Fruit fly (Drosophila melanogaster) Kc167 (cell line): ENCODE measurements around the gene CG13775.

Source experiments
- Myc ChIP-seq: fragments of >200 bp; optimal IDR thresholded peaks from 2 replicates; lab custom pipeline; 2017; ENCODE audit warnings: missing external identifiers
- Sin3A ChIP-seq: fragments of >200 bp; optimal IDR thresholded peaks from 2 replicates; lab custom pipeline; 2018; ENCODE audit warnings: missing external identifiers
- h ChIP-seq: fragments of >200 bp; optimal IDR thresholded peaks from 3 replicates; lab custom pipeline; 2018; ENCODE audit warnings: missing external identifiers
- insv ChIP-seq: fragments of >200 bp; optimal IDR thresholded peaks from 3 replicates; lab custom pipeline; 2018; ENCODE audit warnings: missing external identifiers
- psq ChIP-seq: fragments of >200 bp; optimal IDR thresholded peaks from 2 replicates; lab custom pipeline; 2017; ENCODE audit warnings: missing external identifiers
- ttk ChIP-seq: sonication (Bioruptor generic); optimal IDR thresholded peaks from 2 replicates; lab custom pipeline; 2017; ENCODE audit warnings: missing external identifiers

The CG13775 gene

DNA sequence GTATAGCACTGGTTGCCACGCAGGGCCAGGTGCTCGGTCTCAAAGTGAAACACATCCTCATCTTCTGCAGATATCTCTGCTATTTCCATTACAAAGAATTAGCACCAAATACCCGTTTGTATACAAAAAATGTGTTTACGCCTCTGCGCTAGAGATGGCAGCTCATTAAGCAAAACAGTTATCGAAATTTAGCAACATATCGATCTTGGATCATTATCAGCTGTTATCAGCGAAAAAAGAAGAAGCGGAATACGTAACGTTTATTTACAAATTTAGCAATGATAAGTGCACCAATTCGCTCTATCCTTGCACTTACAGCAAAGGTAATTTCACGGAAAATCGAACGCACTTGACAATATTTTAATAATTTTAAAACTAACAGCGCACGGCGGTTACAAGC lies 3.4 kb upstream of the CG13775 start, which contains the start of the genes Atac1 and Hmgcl:
TSS of gene Atac1 (minus strand) at position 164 of the 400 bp plus-strand sequence.
TSS of gene Hmgcl (plus strand) at position 213 of the 400 bp plus-strand sequence.
- TF ChIP-seq Myc, result no peak
- TF ChIP-seq psq (lab: Kevin White, UChicago), result no peak
- TF ChIP-seq Sin3A, result no peak

DNA sequence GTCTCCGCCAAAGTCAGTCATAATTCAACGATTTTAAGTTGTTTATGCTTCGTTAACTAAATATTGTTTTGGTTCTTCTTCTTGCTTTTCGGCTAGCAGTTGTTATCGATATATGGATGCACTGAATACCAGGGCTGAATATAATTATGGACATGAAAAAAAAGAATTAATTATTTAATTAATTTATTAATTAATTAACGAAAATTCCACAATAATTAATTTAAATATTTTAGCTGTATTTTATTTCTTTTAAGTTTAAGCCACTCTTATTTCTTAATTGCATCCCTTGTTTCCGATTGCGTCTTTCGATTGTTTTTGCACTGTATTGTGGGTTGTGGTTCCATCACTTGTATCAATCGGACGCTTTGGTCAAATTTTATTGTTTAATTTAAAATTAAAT lies 6.7 kb downstream of the CG13775 start, which contains the start of the genes Gas41 and SA1:
TSS of gene Gas41 (minus strand) at position 112 of the 400 bp plus-strand sequence.
TSS of gene SA1 (plus strand) at position 326 of the 400 bp plus-strand sequence.
- TF ChIP-seq Myc (no peak), h (lab: Kevin White, UChicago) (no peak), insv (no peak), psq (lab: Kevin White, UChicago) (no peak), ttk (lab: Kevin White, UChicago) (no peak)

DNA sequence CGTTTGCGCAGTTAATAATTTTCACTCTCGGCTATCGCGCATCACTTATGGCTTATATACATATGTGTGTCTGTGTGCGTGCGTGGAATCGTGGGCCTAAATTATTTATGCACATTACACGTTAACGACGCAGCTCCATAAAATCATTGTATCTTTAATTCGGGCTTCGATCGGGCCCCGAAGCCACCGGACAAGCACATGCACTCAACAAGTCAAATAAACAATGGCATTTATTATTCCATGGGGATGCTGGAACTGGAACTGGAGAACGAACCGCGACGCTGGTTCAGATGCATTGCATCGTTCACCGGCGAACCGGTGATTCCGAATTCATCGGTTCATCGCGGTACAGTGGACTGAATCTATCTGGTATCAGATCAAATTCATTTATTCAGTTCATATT lies 8.2 kb downstream of the CG13775 start, which contains the start of gene ihog:
TSS of gene ihog (minus strand) at position 269 of the 403 bp plus-strand sequence.
- no peak for TF ChIP-seq h (lab: Kevin White, UChicago)
- no peak for TF ChIP-seq Sin3A
- no peak for TF ChIP-seq ttk (lab: Kevin White, UChicago)
- no peak for TF ChIP-seq Myc
- TF ChIP-seq insv, result no peak
- TF ChIP-seq psq (lab: Kevin White, UChicago), result no peak

- TF ChIP-seq ttk (lab: Kevin White, UChicago) (no peak), insv (no peak), psq (lab: Kevin White, UChicago) (no peak), Myc (no peak), Sin3A (no peak), h (lab: Kevin White, UChicago) (no peak)
These were observed 11.7 kb downstream of the CG13775 start, which contains the start of gene Fgop2 for dm6 chr2L:6945088-6945487. Gene Fgop2, minus strand, starts transcription at chr2L:6945289.

dm6 chr2L:6942714-6943113 lies 14.0 kb downstream of the CG13775 start, which contains the start of gene CG18304:
Gene CG18304, minus strand, starts transcription at chr2L:6942814.
- no peak for TF ChIP-seq Myc
- TF ChIP-seq Sin3A, result no peak
- TF ChIP-seq insv, result no peak

- TF ChIP-seq insv (no peak), ttk (lab: Kevin White, UChicago) (no peak), h (lab: Kevin White, UChicago) (no peak), Sin3A (no peak), Myc (no peak), psq (lab: Kevin White, UChicago) (no peak)
These were observed 15.0 kb downstream of the CG13775 start for dm6 chr2L:6941731-6942130.

- TF ChIP-seq ttk (lab: Kevin White, UChicago), result no peak
- no peak for TF ChIP-seq Sin3A
- TF ChIP-seq h (lab: Kevin White, UChicago), result no peak
- no peak for TF ChIP-seq psq (lab: Kevin White, UChicago)
- TF ChIP-seq insv, result no peak
- TF ChIP-seq Myc, result no peak
These were observed 17.1 kb downstream of the CG13775 start for dm6 chr2L:6939698-6940097.

DNA sequence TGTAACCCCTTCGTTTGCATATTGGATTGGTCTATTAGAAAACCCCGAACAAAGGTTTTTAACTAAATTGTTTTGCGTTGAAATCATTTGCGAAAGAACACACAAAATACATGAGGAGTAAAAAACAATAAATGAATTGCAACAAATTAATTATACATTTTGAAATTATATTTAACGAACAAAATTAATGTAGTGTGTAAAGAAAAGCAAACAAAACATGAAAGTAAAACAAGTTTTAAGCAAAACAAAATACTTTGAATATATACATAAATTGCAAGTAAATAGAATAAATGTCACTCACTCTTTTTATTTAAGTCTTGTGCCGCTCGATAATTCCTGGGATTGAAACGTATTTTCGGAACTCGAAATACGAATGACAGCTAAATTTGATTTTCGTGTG lies 24.9 kb downstream of the CG13775 start, which contains the start of gene CG43232:
TSS of gene CG43232 (plus strand) at position 301 of the 400 bp plus-strand sequence.
- no peak for TF ChIP-seq ttk (lab: Kevin White, UChicago)
- no peak for TF ChIP-seq Sin3A
- TF ChIP-seq psq (lab: Kevin White, UChicago), result no peak
- TF ChIP-seq h (lab: Kevin White, UChicago), result no peak

DNA sequence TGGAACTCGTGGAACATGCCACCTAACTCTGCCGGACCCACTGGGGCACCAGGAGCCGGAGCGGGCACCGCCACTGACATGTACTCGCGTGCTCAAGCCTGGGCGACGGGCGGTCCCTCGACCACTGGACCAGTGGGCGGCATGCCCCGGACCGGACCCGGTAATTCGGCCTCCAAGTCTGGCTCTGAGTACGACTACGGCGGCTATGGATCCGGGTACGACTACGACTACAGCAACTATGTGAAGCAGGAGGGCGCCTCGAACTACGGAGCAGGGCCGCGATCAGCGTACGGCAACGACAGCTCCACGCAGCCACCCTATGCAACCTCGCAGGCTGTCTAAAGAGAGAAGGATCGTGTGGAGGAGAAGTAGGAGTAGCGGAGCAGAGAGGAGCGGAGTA lies 31.6 kb downstream of the CG13775 start:
- TF ChIP-seq ttk (lab: Kevin White, UChicago), result no peak
- no peak for TF ChIP-seq psq (lab: Kevin White, UChicago)
- no peak for TF ChIP-seq h (lab: Kevin White, UChicago)

DNA sequence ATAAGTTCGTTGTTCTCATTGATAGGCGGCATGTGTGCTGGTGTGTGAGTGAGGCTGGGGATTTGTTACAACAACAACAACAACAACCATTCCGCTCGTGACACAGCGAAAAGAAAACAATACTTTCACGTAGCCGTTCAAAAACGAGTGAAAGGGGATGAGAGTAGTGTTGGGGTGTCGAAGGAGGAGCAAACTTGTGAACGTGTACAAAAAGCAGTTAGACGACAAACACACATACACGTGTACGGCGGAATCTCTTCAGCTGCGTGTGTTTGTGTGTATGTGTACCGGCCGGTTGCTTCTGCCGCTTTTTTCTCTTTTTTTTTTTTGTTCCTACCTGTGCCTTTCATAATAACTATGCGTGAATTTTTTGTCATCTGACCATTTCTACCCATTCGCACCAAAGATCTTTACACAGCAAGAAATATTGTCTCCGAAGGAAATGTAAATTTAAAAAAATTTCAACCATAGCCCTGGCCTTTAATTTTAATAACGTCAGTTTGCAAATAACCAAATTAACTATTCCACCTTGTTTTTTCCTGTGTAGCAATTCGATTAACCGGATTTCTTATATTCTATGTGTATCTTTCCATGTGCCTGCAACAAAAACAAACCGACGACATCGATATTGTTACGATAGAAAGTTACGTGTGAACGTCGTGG lies 34.5 kb downstream of the CG13775 start:
- no peak for TF ChIP-seq ttk (lab: Kevin White, UChicago)
- no peak for TF ChIP-seq Myc
- no peak for TF ChIP-seq insv
- no peak for TF ChIP-seq Sin3A
- TF ChIP-seq h (lab: Kevin White, UChicago), result no peak

DNA sequence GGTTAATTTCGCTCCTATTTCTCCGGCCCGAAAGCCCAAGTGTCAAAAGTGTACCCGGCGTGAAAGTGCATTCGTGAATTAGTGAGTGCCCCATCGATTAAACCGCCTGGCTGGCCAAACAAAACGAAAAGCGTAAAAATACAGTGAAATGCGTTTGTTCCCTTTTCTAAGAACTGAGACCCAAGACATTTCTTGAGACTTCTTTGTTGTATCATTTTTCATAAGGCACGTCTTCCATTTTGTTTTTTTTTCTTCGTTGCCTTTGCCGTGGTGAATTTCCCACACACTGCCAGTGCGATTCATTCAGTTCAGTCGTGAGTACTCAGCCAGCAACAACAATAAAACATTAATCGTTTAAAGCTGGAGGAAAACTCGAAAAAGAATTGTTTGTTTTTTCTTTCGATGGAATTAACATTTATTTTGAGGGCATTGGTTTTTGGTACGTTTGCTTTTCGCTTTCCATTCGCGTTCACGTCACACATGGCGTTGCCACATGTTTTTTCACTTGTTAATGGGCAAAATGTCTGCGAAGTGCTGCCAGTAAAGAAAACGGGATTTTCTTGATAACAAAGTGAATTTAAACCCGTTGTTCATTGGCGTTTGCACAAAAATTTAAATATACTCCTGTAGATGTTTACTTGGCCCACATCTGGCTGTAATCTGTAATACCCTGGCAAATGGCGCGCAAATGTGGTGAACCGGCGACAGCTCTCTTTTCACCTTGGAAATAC lies 35.2 kb downstream of the CG13775 start:
- TF ChIP-seq ttk (lab: Kevin White, UChicago) (no peak), psq (lab: Kevin White, UChicago) (no peak), Sin3A (no peak), insv (no peak), h (lab: Kevin White, UChicago) (no peak), Myc (no peak)

- TF ChIP-seq h (lab: Kevin White, UChicago) (no peak), psq (lab: Kevin White, UChicago) (no peak), insv (no peak), Sin3A (no peak)
These were observed 35.9 kb downstream of the CG13775 start, which contains the start of gene Hrb27C for dm6 chr2L:6920661-6921359. Gene Hrb27C, plus strand, starts transcription at chr2L:6920704.
